Fruit fly (Drosophila melanogaster) whole organism, embryonic: Measurements from ENCODE around the gene Tpst.
A peak's percentile ranks its signal among the peaks of the same experiment; 100 is the strongest.

ENCODE experiments used
- Abd-B ChIP-seq: fragments of 200-800 bp; sonication (Bioruptor generic); optimal IDR thresholded peaks from 2 replicates; lab custom pipeline; 2018; ENCODE audit warnings: missing biosample characterization, mild to moderate bottlenecking, missing genetic modification characterization, moderate library complexity
- Antp ChIP-seq: fragments of 200-800 bp; sonication (Bioruptor generic); optimal IDR thresholded peaks from 3 replicates; lab custom pipeline; 2016; ENCODE audit warnings: missing biosample characterization, missing genetic modification characterization
- Atf-2 ChIP-seq: fragments of 200-800 bp; sonication (Bioruptor generic); optimal IDR thresholded peaks from 2 replicates; lab custom pipeline; 2016; ENCODE audit warnings: missing biosample characterization, missing genetic modification characterization
- CG10209 ChIP-seq: fragments of 200-800 bp; sonication (Bioruptor generic); optimal IDR thresholded peaks from 3 replicates; lab custom pipeline; 2017; ENCODE audit warnings: missing biosample characterization, mild to moderate bottlenecking, missing genetic modification characterization, missing genetic modification reagents
- CG11560 ChIP-seq: fragments of 200-800 bp; sonication (Bioruptor generic); IDR thresholded peaks from 3 replicates; pipeline ENCODE4 v1.3.6; 2022; ENCODE audit warnings: missing biosample characterization, missing genetic modification characterization
- CG12659 ChIP-seq: fragments of 200-800 bp; sonication (Bioruptor generic); optimal IDR thresholded peaks from 3 replicates; lab custom pipeline; 2017; ENCODE audit warnings: mild to moderate bottlenecking, missing biosample characterization, missing genetic modification reagents, missing genetic modification characterization
- CG13296 ChIP-seq: fragments of 200-800 bp; sonication (Bioruptor generic); optimal IDR thresholded peaks from 3 replicates; lab custom pipeline; 2018; ENCODE audit warnings: missing biosample characterization, mild to moderate bottlenecking, missing genetic modification characterization
- CG15696 ChIP-seq: fragments of 200-800 bp; sonication (Bioruptor generic); optimal IDR thresholded peaks from 2 replicates; lab custom pipeline; 2019; ENCODE audit warnings: missing biosample characterization, mild to moderate bottlenecking, missing genetic modification characterization, moderate library complexity
- CG1603 ChIP-seq: fragments of 200-800 bp; sonication (Bioruptor generic); optimal IDR thresholded peaks from 2 replicates; lab custom pipeline; 2019; ENCODE audit warnings: missing biosample characterization, mild to moderate bottlenecking, missing genetic modification characterization, moderate library complexity
- CG16779 ChIP-seq: fragments of 200-800 bp; sonication (Bioruptor generic); IDR thresholded peaks from 2 replicates; pipeline ENCODE4 v1.3.6; 2022; ENCODE audit warnings: missing biosample characterization, missing genetic modification characterization
- CG17568 ChIP-seq: fragments of 200-800 bp; sonication (Bioruptor generic); optimal IDR thresholded peaks from 2 replicates; lab custom pipeline; 2018; ENCODE audit warnings: missing biosample characterization, mild to moderate bottlenecking, missing genetic modification characterization, moderate library complexity
- CG2712 ChIP-seq: fragments of 200-800 bp; optimal IDR thresholded peaks from 3 replicates; lab custom pipeline; 2019; ENCODE audit warnings: missing biosample characterization, mild to moderate bottlenecking, missing genetic modification characterization, moderate library complexity
- CG3281 ChIP-seq: fragments of 200-800 bp; sonication (Bioruptor generic); optimal IDR thresholded peaks from 3 replicates; lab custom pipeline; 2017; ENCODE audit warnings: missing biosample characterization, mild to moderate bottlenecking, missing genetic modification characterization
- CG4328 ChIP-seq: fragments of 200-800 bp; sonication (Bioruptor generic); optimal IDR thresholded peaks from 3 replicates; lab custom pipeline; 2017; ENCODE audit warnings: missing biosample characterization, missing genetic modification reagents, missing genetic modification characterization
- CG5245 ChIP-seq: fragments of 200-800 bp; sonication (Bioruptor generic); optimal IDR thresholded peaks from 3 replicates; lab custom pipeline; 2016; ENCODE audit warnings: missing biosample characterization, missing genetic modification characterization
- CG6765 ChIP-seq: fragments of 200-800 bp; sonication (Bioruptor generic); optimal IDR thresholded peaks from 3 replicates; lab custom pipeline; 2017; ENCODE audit warnings: missing biosample characterization, mild to moderate bottlenecking, missing genetic modification characterization
- CG6813 ChIP-seq: fragments of 200-800 bp; sonication (Bioruptor generic); optimal IDR thresholded peaks from 2 replicates; lab custom pipeline; 2017; ENCODE audit warnings: missing biosample characterization, missing genetic modification characterization, mild to moderate bottlenecking, moderate library complexity, missing genetic modification reagents
- CG7745 ChIP-seq: fragments of 200-800 bp; sonication (Bioruptor generic); optimal IDR thresholded peaks from 2 replicates; lab custom pipeline; 2018; ENCODE audit warnings: missing biosample characterization, mild to moderate bottlenecking, missing genetic modification characterization, moderate library complexity
- CG7786 ChIP-seq: fragments of 200-800 bp; sonication (Bioruptor generic); optimal IDR thresholded peaks from 2 replicates; lab custom pipeline; 2016; ENCODE audit warnings: missing biosample characterization, missing genetic modification characterization
- CG8765 ChIP-seq: fragments of 200-800 bp; sonication (Bioruptor generic); IDR thresholded peaks from 2 replicates; pipeline ENCODE4 v1.3.6; 2022; ENCODE audit warnings: missing biosample characterization, missing genetic modification characterization
- CHES-1-like ChIP-seq: fragments of 200-800 bp; sonication (Bioruptor generic); optimal IDR thresholded peaks from 2 replicates; lab custom pipeline; 2016; ENCODE audit warnings: missing biosample characterization, missing genetic modification characterization
- Dp ChIP-seq: fragments of 200-800 bp; sonication (Bioruptor generic); optimal IDR thresholded peaks from 2 replicates; lab custom pipeline; 2018; ENCODE audit warnings: missing biosample characterization, mild to moderate bottlenecking, missing genetic modification characterization, moderate library complexity
- Eip74EF ChIP-seq, 2 experiments: fragments of 200-800 bp in 1 of 2; fragments of >200 bp in 1 of 2; sonication (Bioruptor generic) in 1 of 2; optimal IDR thresholded peaks; 2 replicates each; lab custom pipeline; 2017 to 2019; ENCODE audit warnings: missing biosample characterization in 2 of 2, missing genetic modification characterization in 2 of 2, mild to moderate bottlenecking in 1 of 2, moderate library complexity in 1 of 2
- Ets65A ChIP-seq: fragments of 200-800 bp; sonication (Bioruptor generic); peaks from one replicate; lab custom pipeline; 2016; ENCODE audit warnings: missing biosample characterization, missing genetic modification characterization
- H2.0 ChIP-seq: fragments of 200-800 bp; sonication (Bioruptor generic); IDR thresholded peaks from 2 replicates; pipeline ENCODE4 v1.3.6; 2022; ENCODE audit warnings: missing biosample characterization, missing genetic modification characterization
- Meics ChIP-seq: fragments of 200-800 bp; sonication (Bioruptor generic); optimal IDR thresholded peaks from 2 replicates; lab custom pipeline; 2017; ENCODE audit warnings: missing biosample characterization, mild to moderate bottlenecking, missing genetic modification characterization
- Neu2 ChIP-seq: fragments of 200-800 bp; sonication (Bioruptor generic); optimal IDR thresholded peaks from 3 replicates; lab custom pipeline; 2016; ENCODE audit warnings: missing biosample characterization, missing genetic modification characterization, borderline replicate concordance
- Nf-YB ChIP-seq: fragments of 200-800 bp; sonication (Bioruptor generic); optimal IDR thresholded peaks from 3 replicates; lab custom pipeline; 2019; ENCODE audit warnings: missing biosample characterization, mild to moderate bottlenecking, missing genetic modification characterization, moderate library complexity
- Sin3A ChIP-seq: fragments of >200 bp; optimal IDR thresholded peaks from 2 replicates; lab custom pipeline; 2018
- caup ChIP-seq: fragments of 200-800 bp; sonication (Bioruptor generic); optimal IDR thresholded peaks from 3 replicates; lab custom pipeline; 2017; ENCODE audit warnings: missing biosample characterization, mild to moderate bottlenecking, missing genetic modification characterization, moderate library complexity; ENCODE audit not compliant: severe bottlenecking
- eyg ChIP-seq: fragments of 200-800 bp; sonication (Bioruptor generic); optimal IDR thresholded peaks from 3 replicates; lab custom pipeline; 2016; ENCODE audit warnings: missing biosample characterization, missing genetic modification characterization
- gem ChIP-seq: fragments of 200-800 bp; sonication (Bioruptor generic); optimal IDR thresholded peaks from 2 replicates; lab custom pipeline; 2019; ENCODE audit warnings: missing biosample characterization, mild to moderate bottlenecking, missing genetic modification characterization, moderate library complexity
- gfzf ChIP-seq: fragments of 200-800 bp; sonication (Bioruptor generic); optimal IDR thresholded peaks from 2 replicates; lab custom pipeline; 2016; ENCODE audit warnings: missing biosample characterization, mild to moderate bottlenecking, missing genetic modification characterization, moderate library complexity
- grn ChIP-seq: fragments of 200-800 bp; sonication (Bioruptor generic); optimal IDR thresholded peaks from 3 replicates; lab custom pipeline; 2017; ENCODE audit warnings: missing biosample characterization, missing genetic modification characterization
- h ChIP-seq: fragments of >200 bp; optimal IDR thresholded peaks from 2 replicates; lab custom pipeline; 2017
- hbn ChIP-seq: fragments of 200-800 bp; sonication (Bioruptor generic); IDR thresholded peaks from 2 replicates; pipeline ENCODE4 v1.3.6; 2022; ENCODE audit warnings: missing biosample characterization, missing genetic modification characterization; ENCODE audit not compliant: partially characterized antibody
- her ChIP-seq: fragments of 200-800 bp; sonication (Bioruptor generic); optimal IDR thresholded peaks from 2 replicates; lab custom pipeline; 2016; ENCODE audit warnings: missing biosample characterization, missing genetic modification characterization
- inv ChIP-seq: fragments of 200-800 bp; sonication (Bioruptor generic); IDR thresholded peaks from 2 replicates; pipeline ENCODE4 v1.3.6; 2022; ENCODE audit warnings: missing biosample characterization, missing genetic modification characterization; ENCODE audit not compliant: partially characterized antibody
- luna ChIP-seq: fragments of 200-800 bp; sonication (Bioruptor generic); optimal IDR thresholded peaks from 2 replicates; lab custom pipeline; 2016; ENCODE audit warnings: missing biosample characterization, missing genetic modification characterization
- pfk ChIP-seq: fragments of 200-800 bp; sonication (Bioruptor generic); optimal IDR thresholded peaks from 2 replicates; lab custom pipeline; 2018; ENCODE audit warnings: missing biosample characterization, mild to moderate bottlenecking, missing genetic modification characterization, moderate library complexity
- run ChIP-seq: fragments of 200-800 bp; sonication (Bioruptor generic); optimal IDR thresholded peaks from 3 replicates; lab custom pipeline; 2018; ENCODE audit warnings: missing biosample characterization, mild to moderate bottlenecking, missing genetic modification characterization
- schlank ChIP-seq: fragments of 200-800 bp; sonication (Bioruptor generic); optimal IDR thresholded peaks from 2 replicates; lab custom pipeline; 2018; ENCODE audit warnings: missing biosample characterization, mild to moderate bottlenecking, missing genetic modification characterization
- sd ChIP-seq: fragments of 200-800 bp; sonication (Bioruptor generic); optimal IDR thresholded peaks from 3 replicates; lab custom pipeline; 2018; ENCODE audit warnings: missing biosample characterization, mild to moderate bottlenecking, missing genetic modification characterization, moderate library complexity
- shn ChIP-seq: fragments of 200-800 bp; sonication (Bioruptor generic); optimal IDR thresholded peaks from 3 replicates; lab custom pipeline; 2016; ENCODE audit warnings: missing biosample characterization, missing genetic modification characterization
- sob ChIP-seq: fragments of 200-800 bp; sonication (Bioruptor generic); IDR thresholded peaks from 2 replicates; pipeline ENCODE4 v1.3.6; 2022; ENCODE audit warnings: missing biosample characterization, missing genetic modification characterization
- ssp ChIP-seq: fragments of 200-800 bp; sonication (Bioruptor generic); IDR thresholded peaks from 2 replicates; pipeline ENCODE4 v1.3.6; 2022; ENCODE audit warnings: missing biosample characterization, missing genetic modification characterization
- trem ChIP-seq: fragments of 200-800 bp; optimal IDR thresholded peaks from 3 replicates; lab custom pipeline; 2019; ENCODE audit warnings: missing biosample characterization, mild to moderate bottlenecking, missing genetic modification characterization, moderate library complexity
- vfl ChIP-seq: fragments of 200-800 bp; sonication (Bioruptor generic); optimal IDR thresholded peaks from 2 replicates; lab custom pipeline; 2016; ENCODE audit warnings: missing biosample characterization, missing genetic modification characterization
- vvl ChIP-seq: fragments of 200-800 bp; sonication (Bioruptor generic); IDR thresholded peaks from 2 replicates; pipeline ENCODE4 v1.3.6; 2022; ENCODE audit warnings: missing biosample characterization, missing genetic modification characterization
- zfh2 ChIP-seq: fragments of 200-800 bp; sonication (Bioruptor generic); optimal IDR thresholded peaks from 2 replicates; lab custom pipeline; 2016; ENCODE audit warnings: missing biosample characterization, missing genetic modification characterization

Tpst gene

DNA sequence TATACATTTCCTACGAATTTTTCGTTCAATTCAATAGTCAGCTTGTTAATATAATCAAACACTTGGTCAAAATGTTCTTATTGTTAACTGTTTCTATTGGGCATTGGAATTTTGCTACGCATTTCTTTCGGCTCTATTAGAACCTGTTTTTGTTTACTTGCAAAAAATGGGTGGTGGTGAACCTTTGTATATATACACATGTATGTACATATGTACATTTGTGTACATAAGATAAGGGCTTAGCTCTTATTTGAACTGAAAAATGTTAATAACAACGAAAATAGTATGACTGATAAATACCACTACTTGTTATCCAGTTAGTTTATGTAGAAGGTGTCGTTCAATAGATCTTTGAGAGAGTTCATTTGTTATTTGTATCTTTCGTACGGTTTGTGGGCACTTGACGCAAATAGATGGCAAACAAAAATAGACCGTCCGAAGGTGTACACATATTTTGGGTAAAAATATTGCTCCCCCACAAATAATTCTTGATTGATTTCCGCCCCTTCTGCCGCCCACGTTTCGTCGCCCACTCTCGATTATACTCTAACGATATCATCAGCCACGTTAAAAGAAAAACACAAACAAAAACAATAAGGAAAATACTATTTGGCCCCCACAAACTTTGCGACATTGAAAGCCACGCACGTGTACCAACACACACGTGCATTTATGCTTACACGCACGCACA lies 62.4 kb downstream of the Tpst start (continued):
- no peak for TF ChIP-seq CG7745 (tag; lab: Kevin White, UChicago)
- TF ChIP-seq CG3281 (GFP tag; lab: Kevin White, UChicago), result peak; percentile 64
- no peak for TF ChIP-seq ssp (GFP tag; lab: Robert Waterston, UW)
- peak; percentile 67 for TF ChIP-seq schlank (tag; lab: Kevin White, UChicago)
- no peak for TF ChIP-seq inv (GFP tag; lab: Robert Waterston, UW)
- TF ChIP-seq Meics (GFP tag; lab: Kevin White, UChicago), result peak; percentile 35
- TF ChIP-seq grn (GFP tag; lab: Kevin White, UChicago), result peak; percentile 7
- TF ChIP-seq CG15696 (tag; lab: Kevin White, UChicago), result peak; percentile 68
- TF ChIP-seq H2.0, result no peak
- no peak for TF ChIP-seq CG5245 (GFP tag; lab: Kevin White, UChicago)
- no peak for TF ChIP-seq gfzf
- no peak for TF ChIP-seq Neu2 (GFP tag; lab: Kevin White, UChicago)
- peak; percentile 48 for TF ChIP-seq gem
- no peak for TF ChIP-seq CHES-1-like
- no peak for TF ChIP-seq Abd-B
- peak; percentile 73 for TF ChIP-seq caup
- no peak for TF ChIP-seq sd (tag; lab: Kevin White, UChicago)
- peak; percentile 35 for TF ChIP-seq CG1603 (tag; lab: Kevin White, UChicago)
- peak; percentile 66 for TF ChIP-seq CG6813 (GFP tag; lab: Kevin White, UChicago)
- TF ChIP-seq Atf-2 (GFP tag; lab: Kevin White, UChicago), result no peak
- TF ChIP-seq Antp (GFP tag; lab: Kevin White, UChicago), result no peak
- TF ChIP-seq CG17568 (GFP tag; lab: Kevin White, UChicago), result peak; percentile 52
- TF ChIP-seq vvl (GFP tag; lab: Robert Waterston, UW), result no peak
- TF ChIP-seq hbn (GFP tag; lab: Robert Waterston, UW), result no peak
- peak; percentile 23 for TF ChIP-seq pfk (GFP tag; lab: Kevin White, UChicago)
- no peak for TF ChIP-seq Eip74EF (GFP tag; optimal IDR thresholded peaks at IDR 0.05; lab: Kevin White, UChicago)
- peak; percentile 49 for TF ChIP-seq CG10209
- TF ChIP-seq run (tag; lab: Kevin White, UChicago), result no peak
- TF ChIP-seq trem (tag; lab: Kevin White, UChicago), result no peak
- TF ChIP-seq luna, result no peak
- TF ChIP-seq vfl (GFP tag; lab: Kevin White, UChicago), result no peak
- TF ChIP-seq Ets65A (GFP tag; lab: Kevin White, UChicago), result no peak
- no peak for TF ChIP-seq CG2712 (tag; lab: Kevin White, UChicago)
- TF ChIP-seq CG16779, result no peak
- TF ChIP-seq Dp (GFP tag; lab: Kevin White, UChicago), result no peak
- TF ChIP-seq shn (GFP tag; lab: Kevin White, UChicago), result no peak
- TF ChIP-seq CG6765 (GFP tag; lab: Kevin White, UChicago), result peak; percentile 52
- no peak for TF ChIP-seq Nf-YB (GFP tag; lab: Kevin White, UChicago)
- TF ChIP-seq sob (GFP tag; lab: Robert Waterston, UW), result no peak
- TF ChIP-seq her, result peak; percentile 27
- no peak for TF ChIP-seq CG8765 (GFP tag; lab: Robert Waterston, UW)
- TF ChIP-seq CG13296 (GFP tag; lab: Kevin White, UChicago), result peak; percentile 33
- TF ChIP-seq CG12659, result peak; percentile 5
- TF ChIP-seq CG7786 (GFP tag; lab: Kevin White, UChicago), result no peak
- no peak for TF ChIP-seq CG11560 (tag; lab: Robert Waterston, UW)
- no peak for TF ChIP-seq eyg (GFP tag; lab: Kevin White, UChicago)
- no peak for TF ChIP-seq h (lab: Kevin White, UChicago)
- TF ChIP-seq Sin3A (lab: Kevin White, UChicago), result no peak
- TF ChIP-seq CG4328 (GFP tag; lab: Kevin White, UChicago), result peak; percentile 29
- TF ChIP-seq zfh2 (GFP tag; lab: Kevin White, UChicago), result no peak
